Worm (Caenorhabditis elegans) whole organism, late embryonic: ENCODE data around the gene C04B4.6.
A peak's percentile ranks its signal among the peaks of the same experiment; 100 is the strongest.

Source experiments
- C08G9.2 ChIP-seq: sonication (generic microtip); optimal IDR thresholded peaks from 2 replicates; lab custom pipeline; 2016; ENCODE audit warnings: mild to moderate bottlenecking, missing genetic modification characterization, moderate library complexity, missing compliant biosample characterization
- C38D4.7 ChIP-seq: fragments of 200-800 bp; sonication (Bioruptor generic); optimal IDR thresholded peaks from 2 replicates; lab custom pipeline; 2018; ENCODE audit warnings: mild to moderate bottlenecking, missing genetic modification characterization, moderate library complexity, missing compliant biosample characterization
- K09A11.1 ChIP-seq: sonication (generic microtip); optimal IDR thresholded peaks from 2 replicates; lab custom pipeline; 2017; ENCODE audit warnings: antibody characterized with exemption, mild to moderate bottlenecking, missing genetic modification characterization, missing compliant biosample characterization; ENCODE audit not compliant: insufficient read depth
- T23F11.4 ChIP-seq: fragments of 200-800 bp; sonication (Bioruptor generic); optimal IDR thresholded peaks from 2 replicates; lab custom pipeline; 2018; ENCODE audit warnings: mild to moderate bottlenecking, missing genetic modification characterization, missing compliant biosample characterization
- ama-1 ChIP-seq: fragments of 150-350 bp; optimal IDR thresholded peaks from 2 replicates; lab custom pipeline; 2014
- ceh-19 ChIP-seq: fragments of 200-800 bp; sonication (Bioruptor generic); optimal IDR thresholded peaks from 2 replicates; lab custom pipeline; 2018; ENCODE audit warnings: mild to moderate bottlenecking, missing genetic modification characterization, missing compliant biosample characterization
- ceh-22 ChIP-seq: sonication (generic microtip); optimal IDR thresholded peaks from 2 replicates; lab custom pipeline; 2017; ENCODE audit warnings: missing biosample characterization, missing genetic modification characterization
- ceh-30 ChIP-seq: fragments of 150-350 bp; optimal IDR thresholded peaks from 2 replicates; lab custom pipeline; 2014; ENCODE audit warnings: missing biosample characterization, missing genetic modification characterization
- ceh-31 ChIP-seq: sonication (generic microtip); optimal IDR thresholded peaks from 2 replicates; lab custom pipeline; 2016; ENCODE audit warnings: missing genetic modification characterization, missing compliant biosample characterization
- ceh-34 ChIP-seq: sonication (generic microtip); optimal IDR thresholded peaks from 2 replicates; lab custom pipeline; 2016; ENCODE audit warnings: mild to moderate bottlenecking, missing genetic modification characterization, missing compliant biosample characterization
- ceh-6 ChIP-seq: fragments of 200-800 bp; sonication (Bioruptor generic); optimal IDR thresholded peaks from 2 replicates; lab custom pipeline; 2018; ENCODE audit warnings: mild to moderate bottlenecking, missing genetic modification characterization, missing compliant biosample characterization
- che-1 ChIP-seq: sonication (generic microtip); optimal IDR thresholded peaks from 2 replicates; lab custom pipeline; 2016; ENCODE audit warnings: mild to moderate bottlenecking, missing genetic modification characterization, missing compliant biosample characterization
- dmd-4 ChIP-seq: sonication (generic microtip); optimal IDR thresholded peaks from 2 replicates; lab custom pipeline; 2016; ENCODE audit warnings: borderline replicate concordance, missing genetic modification characterization, missing compliant biosample characterization
- dve-1 ChIP-seq: sonication (generic microtip); optimal IDR thresholded peaks from 2 replicates; lab custom pipeline; 2017; ENCODE audit warnings: antibody characterized with exemption, mild to moderate bottlenecking, missing genetic modification characterization, missing compliant biosample characterization
- gmeb-2 ChIP-seq: sonication (generic microtip); optimal IDR thresholded peaks from 2 replicates; lab custom pipeline; 2016; ENCODE audit warnings: missing genetic modification characterization, inconsistent platforms, missing compliant biosample characterization
- hlh-13 ChIP-seq: fragments of 200-800 bp; sonication (Bioruptor generic); optimal IDR thresholded peaks from 2 replicates; lab custom pipeline; 2018; ENCODE audit warnings: mild to moderate bottlenecking, missing genetic modification characterization, missing compliant biosample characterization
- hlh-15 ChIP-seq: sonication (generic microtip); optimal IDR thresholded peaks from 2 replicates; lab custom pipeline; 2016; ENCODE audit warnings: missing genetic modification characterization, missing compliant biosample characterization
- hlh-30 ChIP-seq: sonication (generic microtip); optimal IDR thresholded peaks from 2 replicates; lab custom pipeline; 2017; ENCODE audit warnings: antibody characterized with exemption, missing genetic modification characterization, missing compliant biosample characterization; ENCODE audit not compliant: insufficient read depth
- hlh-8 ChIP-seq: sonication (generic microtip); optimal IDR thresholded peaks from 2 replicates; lab custom pipeline; 2016; ENCODE audit warnings: missing genotype, missing genetic modification characterization, missing compliant biosample characterization
- lim-6 ChIP-seq: sonication (generic microtip); optimal IDR thresholded peaks from 2 replicates; lab custom pipeline; 2016; ENCODE audit warnings: missing genetic modification characterization, missing compliant biosample characterization
- lin-11 ChIP-seq: fragments of 200-800 bp; sonication (Bioruptor generic); optimal IDR thresholded peaks from 2 replicates; lab custom pipeline; 2018; ENCODE audit warnings: mild to moderate bottlenecking, missing genetic modification characterization, missing compliant biosample characterization
- mec-3 ChIP-seq: sonication (generic microtip); optimal IDR thresholded peaks from 2 replicates; lab custom pipeline; 2016; ENCODE audit warnings: borderline replicate concordance, missing genetic modification characterization, missing compliant biosample characterization
- pag-3 ChIP-seq: sonication (generic microtip); optimal IDR thresholded peaks from 2 replicates; lab custom pipeline; 2016; ENCODE audit warnings: missing compliant biosample characterization, missing genetic modification characterization, borderline replicate concordance
- pat-9 ChIP-seq: fragments of 200-800 bp; sonication (Bioruptor generic); optimal IDR thresholded peaks from 2 replicates; lab custom pipeline; 2018; ENCODE audit warnings: mild to moderate bottlenecking, missing genetic modification characterization, moderate library complexity, missing compliant biosample characterization
- pax-1 ChIP-seq: fragments of 150-350 bp; optimal IDR thresholded peaks from 2 replicates; lab custom pipeline; 2014; ENCODE audit warnings: missing biosample characterization, missing genetic modification characterization
- pha-4 ChIP-seq: fragments of 150-350 bp; optimal IDR thresholded peaks from 2 replicates; lab custom pipeline; 2018; ENCODE audit warnings: missing biosample characterization, missing genetic modification reagents, missing genetic modification characterization
- pros-1 ChIP-seq: fragments of 150-350 bp; optimal IDR thresholded peaks from 2 replicates; lab custom pipeline; 2014; ENCODE audit warnings: missing biosample characterization, missing genetic modification reagents, missing genetic modification characterization
- ref-2 ChIP-seq: sonication (generic microtip); optimal IDR thresholded peaks from 2 replicates; lab custom pipeline; 2016; ENCODE audit warnings: missing genetic modification characterization, missing compliant biosample characterization
- rnt-1 ChIP-seq: sonication (generic microtip); optimal IDR thresholded peaks from 2 replicates; lab custom pipeline; 2016; ENCODE audit warnings: missing genetic modification characterization, missing compliant biosample characterization
- sdc-2 ChIP-seq: sonication (generic microtip); optimal IDR thresholded peaks from 2 replicates; lab custom pipeline; 2016; ENCODE audit warnings: missing genotype, missing genetic modification characterization, missing compliant biosample characterization
- sox-2 ChIP-seq: fragments of 200-800 bp; sonication (Bioruptor generic); IDR thresholded peaks from 2 replicates; pipeline ENCODE4 v1.3.6; 2022; ENCODE audit warnings: missing genetic modification reagents, missing genetic modification characterization, missing compliant biosample characterization
- sox-4 ChIP-seq: sonication (generic microtip); optimal IDR thresholded peaks from 2 replicates; lab custom pipeline; 2017; ENCODE audit warnings: mild to moderate bottlenecking, missing genetic modification characterization, inconsistent platforms, missing compliant biosample characterization
- syd-9 ChIP-seq: sonication (generic microtip); optimal IDR thresholded peaks from 2 replicates; lab custom pipeline; 2016; ENCODE audit warnings: mild to moderate bottlenecking, missing genetic modification characterization, moderate library complexity, missing compliant biosample characterization
- tbx-2 ChIP-seq: sonication (generic microtip); optimal IDR thresholded peaks from 2 replicates; lab custom pipeline; 2016; ENCODE audit warnings: missing genetic modification characterization, missing compliant biosample characterization
- tbx-7 ChIP-seq: sonication (generic microtip); optimal IDR thresholded peaks from 2 replicates; lab custom pipeline; 2016; ENCODE audit warnings: missing genotype, missing genetic modification characterization, missing compliant biosample characterization
- unc-42 ChIP-seq: sonication (generic microtip); optimal IDR thresholded peaks from 2 replicates; lab custom pipeline; 2016; ENCODE audit warnings: missing genotype, missing genetic modification characterization, missing compliant biosample characterization
- ztf-16 ChIP-seq: sonication (generic microtip); optimal IDR thresholded peaks from 2 replicates; lab custom pipeline; 2017; ENCODE audit warnings: missing genetic modification characterization, missing compliant biosample characterization

C04B4.6 gene

ce11 chrX:12273870-12274269, 1.6 kb downstream of the C04B4.6 start, which contains the start of gene H19J13.2:
TSS of gene H19J13.2 (minus strand) at chrX:12273970.
- no peak for TF ChIP-seq hlh-8 (tag; lab: Kevin White, UChicago)
- no peak for TF ChIP-seq lim-6 (tag; lab: Kevin White, UChicago)
- no peak for TF ChIP-seq pha-4 (tag; lab: Kevin White, UChicago)

ce11 chrX:12270841-12271240, 4.6 kb downstream of the C04B4.6 start, which contains the start of gene otpl-8:
TSS of gene otpl-8 (minus strand) at chrX:12270941.
- TF ChIP-seq K09A11.1 (tag; lab: Kevin White, UChicago) (no peak), ceh-30 (tag; lab: Kevin White, UChicago) (no peak), hlh-8 (tag; lab: Kevin White, UChicago) (no peak), ama-1 (lab: Kevin White, UChicago) (no peak), T23F11.4 (GFP tag; lab: Kevin White, UChicago) (no peak), lim-6 (tag; lab: Kevin White, UChicago) (no peak), pat-9 (tag; lab: Kevin White, UChicago) (no peak), dve-1 (tag; lab: Kevin White, UChicago) (no peak), ztf-16 (tag; lab: Kevin White, UChicago) (no peak), tbx-7 (tag; lab: Kevin White, UChicago) (no peak), ceh-6 (GFP tag; lab: Kevin White, UChicago) (no peak)

ce11 chrX:12260381-12260931, 15.0 kb downstream of the C04B4.6 start, which contains the start of gene E01G6.1:
TSS of gene E01G6.1 (plus strand) at chrX:12260881.
- no peak for TF ChIP-seq ceh-19
- TF ChIP-seq mec-3 (tag; lab: Kevin White, UChicago) = no peak
- no peak for TF ChIP-seq C08G9.2 (tag; lab: Kevin White, UChicago)
- no peak for TF ChIP-seq ref-2 (tag; lab: Kevin White, UChicago)
- no peak for TF ChIP-seq ceh-34
- no peak for TF ChIP-seq rnt-1 (tag; lab: Kevin White, UChicago)
- TF ChIP-seq gmeb-2 = no peak
- no peak for TF ChIP-seq C38D4.7

ce11 chrX:12256594-12257048, 18.9 kb downstream of the C04B4.6 start, which contains the start of gene E01G6.2:
TSS of gene E01G6.2 (plus strand) at chrX:12256644.
- TF ChIP-seq ceh-34 = no peak
- TF ChIP-seq pha-4 (tag; lab: Kevin White, UChicago) = no peak
- no peak for TF ChIP-seq pag-3 (tag; lab: Kevin White, UChicago)
- TF ChIP-seq hlh-13 (GFP tag; lab: Kevin White, UChicago) = no peak
- TF ChIP-seq ama-1 (lab: Kevin White, UChicago) = no peak
- TF ChIP-seq hlh-30 (tag; lab: Kevin White, UChicago) = no peak
- TF ChIP-seq pros-1 (tag; lab: Kevin White, UChicago) = no peak
- TF ChIP-seq pax-1 (tag; lab: Kevin White, UChicago) = no peak
- no peak for TF ChIP-seq dmd-4 (tag; lab: Kevin White, UChicago)
- no peak for TF ChIP-seq ceh-31 (tag; lab: Kevin White, UChicago)
- TF ChIP-seq T23F11.4 (GFP tag; lab: Kevin White, UChicago) = no peak
- TF ChIP-seq sox-2 (GFP tag; lab: Robert Waterston, UW) = no peak
- TF ChIP-seq hlh-15 (tag; lab: Kevin White, UChicago) = no peak
- no peak for TF ChIP-seq gmeb-2
- TF ChIP-seq syd-9 (tag; lab: Kevin White, UChicago) = no peak
- no peak for TF ChIP-seq che-1
- no peak for TF ChIP-seq sdc-2 (tag; lab: Kevin White, UChicago)

ce11 chrX:12252189-12252588, 23.3 kb downstream of the C04B4.6 start:
- no peak for TF ChIP-seq ceh-22 (tag; lab: Kevin White, UChicago)
- TF ChIP-seq unc-42 = peak; percentile 45
- no peak for TF ChIP-seq sox-4
- no peak for TF ChIP-seq lin-11 (tag; lab: Kevin White, UChicago)
- no peak for TF ChIP-seq tbx-2
